Fruit fly (Drosophila melanogaster): Measurements from ENCODE around the gene Ctps.

Gene Ctps

dm6 chr3L:15097878-15098520, at the start of gene Ctps (continued):
- TF ChIP-seq CG17612 (GFP tag; IDR thresholded peaks at IDR 0.05) (no peak), Med (GFP tag) (peak; percentile 91), CG34376 (GFP tag; optimal IDR thresholded peaks at IDR 0.05) (peak; percentile 35)

DNA sequence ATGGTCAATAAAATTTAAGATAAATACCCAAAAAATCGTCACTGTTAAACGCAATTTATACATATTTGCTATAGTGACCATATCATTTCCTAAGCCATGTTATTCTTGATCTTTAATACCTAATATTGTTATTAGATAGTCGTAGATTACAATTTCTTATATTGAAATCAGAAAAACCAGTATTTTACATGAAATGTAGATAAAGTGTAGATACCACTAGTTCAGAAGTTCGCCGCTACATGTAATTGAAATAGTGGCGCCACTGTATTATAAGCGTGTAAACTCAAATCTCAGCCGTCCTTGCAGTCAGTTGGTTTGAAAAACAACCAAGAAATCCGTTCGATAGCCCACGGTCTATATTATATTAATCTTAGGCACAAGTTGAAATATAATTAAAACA, 49.6 kb upstream of the Ctps start:
- TF ChIP-seq CG7963 (GFP tag; IDR thresholded peaks at IDR 0.05; ENCODE audit: partially characterized antibody): peak; percentile 62; the same call in 1 of the 3 replicates
- no peak for TF ChIP-seq CG10959 (GFP tag; IDR thresholded peaks at IDR 0.05)
- no peak for TF ChIP-seq CG4360 (GFP tag; IDR thresholded peaks at IDR 0.05)
- no peak for TF ChIP-seq esg (GFP tag; conservative IDR thresholded peaks at IDR 0.05)
- TF ChIP-seq yki (optimal IDR thresholded peaks at IDR 0.05): no peak
- TF ChIP-seq HLHmδ (GFP tag; optimal IDR thresholded peaks at IDR 0.05): no peak
- no peak for TF ChIP-seq CG15514 (GFP tag; optimal IDR thresholded peaks at IDR 0.05)
- TF ChIP-seq zfh1 (GFP tag; IDR thresholded peaks at IDR 0.05): no peak
- no peak for TF ChIP-seq row (GFP tag; IDR thresholded peaks at IDR 0.05)
- no peak for TF ChIP-seq CG2875 (GFP tag; optimal IDR thresholded peaks at IDR 0.05)
- no peak for TF ChIP-seq Fer3 (tag; optimal IDR thresholded peaks at IDR 0.05)
- no peak for TF ChIP-seq kah (GFP tag; optimal IDR thresholded peaks at IDR 0.05)
- no peak for TF ChIP-seq dysf (GFP tag; IDR thresholded peaks at IDR 0.05)
- no peak for TF ChIP-seq lab (GFP tag; optimal IDR thresholded peaks at IDR 0.05)
- TF ChIP-seq CG31365 (tag; optimal IDR thresholded peaks at IDR 0.05): no peak
- no peak for TF ChIP-seq ro (GFP tag; IDR thresholded peaks at IDR 0.05)
- no peak for TF ChIP-seq CG13123 (GFP tag; optimal IDR thresholded peaks at IDR 0.05)
- TF ChIP-seq CG7745 (tag; optimal IDR thresholded peaks at IDR 0.05): no peak
- TF ChIP-seq Sry-β (GFP tag; optimal IDR thresholded peaks at IDR 0.05): no peak
- TF ChIP-seq dmrt99B (tag; optimal IDR thresholded peaks at IDR 0.05): no peak
- TF ChIP-seq CG30403 (GFP tag; optimal IDR thresholded peaks at IDR 0.05): no peak
- TF ChIP-seq CG10209 (GFP tag; optimal IDR thresholded peaks at IDR 0.05): no peak
- no peak for TF ChIP-seq CG10654 (GFP tag; optimal IDR thresholded peaks at IDR 0.05)
- TF ChIP-seq CG15073 (GFP tag; optimal IDR thresholded peaks at IDR 0.05): no peak
- TF ChIP-seq chif (GFP tag; optimal IDR thresholded peaks at IDR 0.05): no peak
- peak; percentile 11 for TF ChIP-seq grau (tag; optimal IDR thresholded peaks at IDR 0.05)
- peak; percentile 94 for TF ChIP-seq CTCF (GFP tag; optimal IDR thresholded peaks at IDR 0.05)
- TF ChIP-seq Hr39 (optimal IDR thresholded peaks at IDR 0.05): no peak
- no peak for TF ChIP-seq Nf-YB (GFP tag; optimal IDR thresholded peaks at IDR 0.05)
- no peak for TF ChIP-seq fd64A (GFP tag; optimal IDR thresholded peaks at IDR 0.05)
- no peak for TF ChIP-seq caup (GFP tag; optimal IDR thresholded peaks at IDR 0.05; ENCODE audit: severe bottlenecking)
- no peak for TF ChIP-seq CG3065 (GFP tag; optimal IDR thresholded peaks at IDR 0.05)
- TF ChIP-seq CG3995 (GFP tag; optimal IDR thresholded peaks at IDR 0.05): no peak
- peak; percentile 57 for TF ChIP-seq stwl (tag; optimal IDR thresholded peaks at IDR 0.05)
- TF ChIP-seq CG6689 (GFP tag; IDR thresholded peaks at IDR 0.05): no peak
- no peak for TF ChIP-seq MESR4 (GFP tag; optimal IDR thresholded peaks at IDR 0.05)
- TF ChIP-seq CoRest (tag; optimal IDR thresholded peaks at IDR 0.05): no peak
- peak; percentile 76 for TF ChIP-seq Bgb (GFP tag; IDR thresholded peaks at IDR 0.05; ENCODE audit: partially characterized antibody)
- TF ChIP-seq CG12391 (tag; optimal IDR thresholded peaks at IDR 0.05): no peak
- TF ChIP-seq chinmo (GFP tag; IDR thresholded peaks at IDR 0.05; ENCODE audit: partially characterized antibody): no peak
- TF ChIP-seq amos (GFP tag; IDR thresholded peaks at IDR 0.05; ENCODE audit: partially characterized antibody): peak; percentile 73
- TF ChIP-seq Dad (GFP tag; optimal IDR thresholded peaks at IDR 0.05): no peak
- TF ChIP-seq Rfx (GFP tag; IDR thresholded peaks at IDR 0.05): no peak
- no peak for TF ChIP-seq Xrp1 (GFP tag; IDR thresholded peaks at IDR 0.05)
- no peak for TF ChIP-seq CG12219 (GFP tag; optimal IDR thresholded peaks at IDR 0.05)
- no peak for TF ChIP-seq mld (GFP tag; IDR thresholded peaks at IDR 0.05; ENCODE audit: partially characterized antibody)
- no peak for TF ChIP-seq ap (GFP tag; IDR thresholded peaks at IDR 0.05)

All from whole organism, embryonic.